Worm (Caenorhabditis elegans) whole organism, L4/young adult: ENCODE data around the gene C03B1.5.

ENCODE experiments used
- W03F9.2 ChIP-seq: fragments of 150-350 bp; optimal IDR thresholded peaks from 2 replicates; lab custom pipeline; 2014; ENCODE audit warnings: missing biosample characterization, missing genetic modification characterization
- him-1 ChIP-seq: sonication (generic microtip); optimal IDR thresholded peaks from 2 replicates; lab custom pipeline; 2016; ENCODE audit warnings: missing genotype, missing genetic modification reagents, missing genetic modification characterization, missing compliant biosample characterization

DNA sequence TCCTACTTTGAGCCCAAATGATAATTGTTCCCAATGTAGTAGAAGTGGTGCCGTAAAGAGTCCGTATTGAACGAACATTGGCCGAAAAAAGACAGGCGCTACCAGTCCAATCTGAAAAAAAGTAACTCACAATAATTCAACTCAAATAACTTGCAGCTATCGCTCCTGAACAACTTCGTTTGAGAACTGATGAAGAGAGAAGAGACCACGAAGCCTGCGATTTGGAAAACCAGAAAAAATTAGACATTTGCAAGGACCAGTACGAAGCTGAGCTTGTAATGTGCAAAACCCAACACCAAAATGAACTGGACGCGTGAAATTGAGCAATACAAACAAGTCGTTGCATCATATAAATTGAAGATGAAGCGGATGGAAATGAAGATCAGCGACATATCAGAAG is 19.1 kb downstream of the C03B1.5 start, which contains the start of gene C03B1.1:
- TF ChIP-seq him-1 (tag; lab: Kevin White, UChicago) (no peak), W03F9.2 (no peak)
